Worm (Caenorhabditis elegans) whole organism, L2 larva: Measurements from ENCODE around the gene F16F9.4.

Source experiments
- C34F6.9 ChIP-seq: fragments of 150-350 bp; optimal IDR thresholded peaks from 2 replicates; lab custom pipeline; 2014; ENCODE audit warnings: missing biosample characterization, missing genetic modification characterization
- ZK546.5 ChIP-seq: sonication (generic microtip); optimal IDR thresholded peaks from 2 replicates; lab custom pipeline; 2017; ENCODE audit warnings: missing biosample characterization, missing genetic modification characterization
- alr-1 ChIP-seq: fragments of 150-350 bp; optimal IDR thresholded peaks from 2 replicates; lab custom pipeline; 2014; ENCODE audit warnings: missing biosample characterization, missing genetic modification characterization
- ama-1 ChIP-seq: fragments of 150-350 bp; optimal IDR thresholded peaks from 2 replicates; lab custom pipeline; 2018; ENCODE audit warnings: inconsistent platforms
- crh-2 ChIP-seq: sonication (generic microtip); optimal IDR thresholded peaks from 2 replicates; lab custom pipeline; 2017; ENCODE audit warnings: missing biosample characterization, missing genetic modification characterization
- egl-27 ChIP-seq: sonication (generic microtip); optimal IDR thresholded peaks from 3 replicates; lab custom pipeline; 2017; ENCODE audit warnings: missing biosample characterization, missing genetic modification reagents, missing genetic modification characterization
- elt-3 ChIP-seq: sonication (generic microtip); optimal IDR thresholded peaks from 2 replicates; lab custom pipeline; 2017; ENCODE audit warnings: missing biosample characterization, missing genetic modification characterization
- fos-1 ChIP-seq: fragments of 150-350 bp; optimal IDR thresholded peaks from 2 replicates; lab custom pipeline; 2014; ENCODE audit warnings: missing biosample characterization, missing genetic modification characterization
- gmeb-1 ChIP-seq: fragments of 150-350 bp; optimal IDR thresholded peaks from 2 replicates; lab custom pipeline; 2014; ENCODE audit warnings: missing biosample characterization, missing genetic modification characterization
- lin-39 ChIP-seq: fragments of 150-350 bp; optimal IDR thresholded peaks from 2 replicates; lab custom pipeline; 2014; ENCODE audit warnings: missing biosample characterization, missing genetic modification reagents, missing genetic modification characterization
- mab-5 ChIP-seq: fragments of 150-350 bp; optimal IDR thresholded peaks from 2 replicates; lab custom pipeline; 2014; ENCODE audit warnings: missing biosample characterization, missing genetic modification characterization
- mbf-1 ChIP-seq: sonication (generic microtip); optimal IDR thresholded peaks from 2 replicates; lab custom pipeline; 2017; ENCODE audit warnings: missing biosample characterization, missing genetic modification characterization
- mdl-1 ChIP-seq, 2 experiments: fragments of 150-350 bp in 1 of 2; sonication (generic microtip) in 1 of 2; optimal IDR thresholded peaks; 2 replicates each; lab custom pipeline; 2017; ENCODE audit warnings: missing biosample characterization in 2 of 2, missing genetic modification characterization in 2 of 2
- nhr-11 ChIP-seq: fragments of 150-350 bp; optimal IDR thresholded peaks from 2 replicates; lab custom pipeline; 2014; ENCODE audit warnings: missing biosample characterization, missing genetic modification characterization
- nhr-12 ChIP-seq: fragments of 150-350 bp; optimal IDR thresholded peaks from 2 replicates; lab custom pipeline; 2014; ENCODE audit warnings: missing biosample characterization, missing genetic modification characterization
- nhr-129 ChIP-seq: fragments of 150-350 bp; optimal IDR thresholded peaks from 2 replicates; lab custom pipeline; 2014; ENCODE audit warnings: missing biosample characterization, missing genetic modification characterization
- nhr-21 ChIP-seq: fragments of 150-350 bp; optimal IDR thresholded peaks from 2 replicates; lab custom pipeline; 2014; ENCODE audit warnings: missing biosample characterization, missing genetic modification characterization
- nhr-237 ChIP-seq: fragments of 150-350 bp; optimal IDR thresholded peaks from 2 replicates; lab custom pipeline; 2014; ENCODE audit warnings: missing biosample characterization, missing genetic modification characterization
- nhr-25 ChIP-seq: fragments of 150-350 bp; sonication (generic microtip); optimal IDR thresholded peaks from 3 replicates; lab custom pipeline; 2014; ENCODE audit warnings: missing biosample characterization, missing genetic modification characterization
- nhr-77 ChIP-seq: fragments of 150-350 bp; optimal IDR thresholded peaks from 2 replicates; lab custom pipeline; 2014; ENCODE audit warnings: missing biosample characterization, missing genetic modification characterization
- peb-1 ChIP-seq: fragments of 150-350 bp; optimal IDR thresholded peaks from 2 replicates; lab custom pipeline; 2014; ENCODE audit warnings: missing biosample characterization, missing genetic modification characterization
- skn-1 ChIP-seq: sonication (generic microtip); optimal IDR thresholded peaks from 2 replicates; lab custom pipeline; 2017; ENCODE audit warnings: missing biosample characterization, missing genetic modification characterization
- sma-3 ChIP-seq: sonication (generic microtip); optimal IDR thresholded peaks from 2 replicates; lab custom pipeline; 2016; ENCODE audit warnings: missing genetic modification reagents, missing genetic modification characterization, missing compliant biosample characterization
- sma-9 ChIP-seq, 2 experiments: fragments of 150-350 bp in 1 of 2; sonication (generic microtip) in 1 of 2; optimal IDR thresholded peaks; 2 replicates each; lab custom pipeline; 2014 to 2016; ENCODE audit warnings: missing genetic modification characterization in 2 of 2, mild to moderate bottlenecking in 1 of 2, missing biosample characterization in 1 of 2, missing compliant biosample characterization in 1 of 2, missing genetic modification reagents in 1 of 2, moderate library complexity in 1 of 2
- snpc-4 ChIP-seq: fragments of 150-350 bp; optimal IDR thresholded peaks from 2 replicates; lab custom pipeline; 2014; ENCODE audit warnings: missing biosample characterization, missing genetic modification characterization
- unc-55 ChIP-seq: fragments of 150-350 bp; sonication (generic microtip); optimal IDR thresholded peaks from 3 replicates; lab custom pipeline; 2014; ENCODE audit warnings: missing biosample characterization, missing genetic modification reagents, missing genetic modification characterization
- unc-62 ChIP-seq: fragments of 150-350 bp; optimal IDR thresholded peaks from 2 replicates; lab custom pipeline; 2014; ENCODE audit warnings: missing biosample characterization, missing genetic modification reagents, missing genetic modification characterization
- ztf-11 ChIP-seq: sonication (generic microtip); optimal IDR thresholded peaks from 2 replicates; lab custom pipeline; 2017; ENCODE audit warnings: missing biosample characterization, missing genetic modification characterization
- ztf-4 ChIP-seq: fragments of 150-350 bp; optimal IDR thresholded peaks from 2 replicates; lab custom pipeline; 2014; ENCODE audit warnings: missing biosample characterization, missing genetic modification characterization

F16F9.4 gene

DNA sequence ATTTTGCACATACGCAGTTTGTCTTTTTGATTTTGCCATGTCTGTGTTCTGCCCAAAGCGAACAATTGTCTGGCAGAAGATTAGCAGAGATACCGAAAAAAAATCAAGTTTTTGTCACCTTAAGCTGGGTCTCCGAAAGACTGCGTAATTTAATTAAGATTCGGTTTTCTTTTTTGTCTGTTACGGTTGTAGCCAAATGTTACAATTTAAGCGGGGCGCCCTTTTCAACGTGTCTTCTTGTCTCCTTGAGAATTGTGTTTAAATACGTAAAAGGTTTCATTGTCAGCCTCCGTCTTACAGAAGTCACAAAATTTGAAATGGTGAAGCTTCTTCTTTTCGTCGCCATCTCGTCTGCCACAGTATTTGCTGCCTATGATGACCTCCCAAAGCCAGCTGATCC is 36.6 kb upstream of the F16F9.4 start, which contains the start of gene grd-14:
grd-14 (plus strand) TSS at position 301 of the 400 bp plus-strand sequence.
- TF ChIP-seq nhr-237 (tag; lab: Kevin White, UChicago), result no peak
- TF ChIP-seq nhr-25 (tag; lab: Kevin White, UChicago), result peak; percentile 32

DNA sequence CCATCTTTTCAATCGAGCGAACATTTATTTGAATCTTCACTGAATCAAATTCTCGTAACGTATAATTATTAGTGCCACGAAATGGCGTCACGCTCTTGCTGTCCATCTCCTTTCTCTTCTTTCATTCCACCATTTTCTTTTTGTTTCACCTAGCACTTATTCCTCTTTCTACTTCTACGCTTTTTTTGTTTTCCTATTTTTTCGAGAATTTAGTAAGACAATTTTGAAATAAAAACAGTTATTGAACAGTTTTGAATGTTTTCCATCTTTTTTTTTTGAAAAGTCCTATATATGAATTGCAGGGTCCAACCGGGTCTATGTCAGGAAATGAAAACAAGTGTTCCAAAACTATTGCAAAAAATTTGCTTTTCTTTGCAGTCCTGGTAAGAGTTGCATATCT is 31.8 kb upstream of the F16F9.4 start, which contains the start of gene T01B10.5:
T01B10.5 (plus strand) TSS at position 301 of the 400 bp plus-strand sequence.
- no peak for TF ChIP-seq unc-62 (GFP tag; lab: Kevin White, UChicago)
- no peak for TF ChIP-seq nhr-129
- TF ChIP-seq snpc-4 (tag; lab: Kevin White, UChicago), result no peak
- TF ChIP-seq sma-9 (GFP tag; optimal IDR thresholded peaks at IDR 0.05; lab: Kevin White, UChicago), result no peak
- TF ChIP-seq sma-9 (tag; optimal IDR thresholded peaks at IDR 0.05; lab: Kevin White, UChicago), result no peak
- TF ChIP-seq sma-3 (GFP tag; lab: Kevin White, UChicago), result no peak
- no peak for TF ChIP-seq fos-1 (tag; lab: Kevin White, UChicago)
- TF ChIP-seq nhr-11 (tag; lab: Kevin White, UChicago), result no peak
- TF ChIP-seq nhr-77 (tag; lab: Kevin White, UChicago), result no peak
- no peak for TF ChIP-seq mdl-1 (tag; optimal IDR thresholded peaks at IDR 0.05; lab: Kevin White, UChicago)
- TF ChIP-seq, all 48 proteins: peak for 0

DNA sequence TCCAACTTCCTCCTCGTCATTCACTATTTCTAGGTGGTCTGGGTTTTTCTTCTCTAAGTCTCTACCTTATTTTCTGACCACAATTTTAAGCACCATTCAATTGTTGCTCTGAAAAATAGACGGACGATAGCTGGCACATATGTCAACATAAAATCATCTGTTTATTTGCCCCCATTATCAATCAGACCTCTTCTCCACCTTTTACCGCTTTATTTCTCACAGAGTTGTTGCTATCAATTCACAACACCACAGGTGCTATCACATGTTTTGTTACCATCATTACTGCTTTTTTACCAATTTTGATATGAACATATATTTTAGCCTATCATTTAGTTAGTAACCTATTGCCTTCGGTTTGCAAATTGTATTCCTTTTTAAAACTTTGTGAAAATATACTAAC is 29.6 kb upstream of the F16F9.4 start:
- TF ChIP-seq ztf-4 (tag; lab: Kevin White, UChicago), result no peak
- TF ChIP-seq gmeb-1 (tag; lab: Kevin White, UChicago), result no peak
- TF ChIP-seq ZK546.5 (tag; lab: Kevin White, UChicago), result no peak
- no peak for TF ChIP-seq mdl-1 (tag; optimal IDR thresholded peaks at IDR 0.05; lab: Kevin White, UChicago)
- TF ChIP-seq sma-9 (GFP tag; optimal IDR thresholded peaks at IDR 0.05; lab: Kevin White, UChicago), result no peak
- no peak for TF ChIP-seq sma-9 (tag; optimal IDR thresholded peaks at IDR 0.05; lab: Kevin White, UChicago)
- no peak for TF ChIP-seq alr-1 (tag; lab: Kevin White, UChicago)
- peak; percentile 14 for TF ChIP-seq crh-2 (tag; lab: Kevin White, UChicago)

DNA sequence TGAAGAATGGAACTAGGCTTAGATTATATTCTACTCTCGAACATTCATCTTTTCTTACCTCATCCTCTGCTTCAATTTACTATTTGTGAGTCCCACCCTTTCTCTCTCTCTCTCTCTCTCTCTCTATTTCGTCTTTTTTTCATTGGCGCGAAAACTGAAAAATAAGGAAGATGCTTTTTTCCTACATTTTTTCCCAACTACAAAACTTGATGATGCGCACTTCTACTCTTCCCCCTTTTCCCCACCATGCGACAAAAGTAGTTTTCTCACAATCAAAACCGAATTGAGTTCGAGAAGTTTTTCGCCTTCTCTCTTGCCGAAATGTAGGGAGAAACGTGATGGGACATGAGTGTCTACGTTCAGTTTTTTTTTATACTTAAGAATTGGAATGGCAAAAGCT is 26.7 kb upstream of the F16F9.4 start:
- TF ChIP-seq lin-39 (tag; lab: Kevin White, UChicago) (no peak), C34F6.9 (peak; percentile 13), unc-55 (GFP tag; lab: Kevin White, UChicago) (peak; percentile 65)
- TF ChIP-seq, all 48 proteins: peak for 2

DNA sequence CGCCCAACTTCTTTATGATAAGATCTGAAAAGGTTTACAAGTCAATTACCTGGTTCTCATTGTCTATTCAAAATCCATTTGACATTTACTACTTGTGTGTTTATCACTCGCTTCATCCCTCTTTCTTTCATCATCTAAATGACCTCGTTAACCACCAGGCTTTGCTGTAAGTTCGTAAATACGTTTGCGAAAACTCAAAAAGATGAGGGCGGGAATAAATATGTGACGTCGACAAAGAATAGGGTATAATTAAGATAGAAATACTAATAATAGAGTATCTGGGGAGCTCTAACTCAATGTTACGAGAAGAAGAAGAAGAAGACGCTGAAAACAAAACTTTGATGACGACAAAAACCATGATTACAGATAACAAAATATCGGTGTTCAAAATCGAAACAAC is 26.3 kb upstream of the F16F9.4 start:
- no peak for TF ChIP-seq ZK546.5 (tag; lab: Kevin White, UChicago)
- no peak for TF ChIP-seq ztf-11 (tag; lab: Kevin White, UChicago)
- no peak for TF ChIP-seq mbf-1 (tag; lab: Kevin White, UChicago)
- TF ChIP-seq sma-9 (GFP tag; optimal IDR thresholded peaks at IDR 0.05; lab: Kevin White, UChicago), result no peak
- no peak for TF ChIP-seq sma-9 (tag; optimal IDR thresholded peaks at IDR 0.05; lab: Kevin White, UChicago)
- TF ChIP-seq mab-5 (tag; lab: Kevin White, UChicago), result no peak
- no peak for TF ChIP-seq lin-39 (tag; lab: Kevin White, UChicago)
- TF ChIP-seq egl-27 (tag; lab: Kevin White, UChicago), result no peak
- no peak for TF ChIP-seq skn-1 (tag; lab: Kevin White, UChicago)
- TF ChIP-seq nhr-12, result no peak
- no peak for TF ChIP-seq crh-2 (tag; lab: Kevin White, UChicago)
- no peak for TF ChIP-seq peb-1 (tag; lab: Kevin White, UChicago)
- no peak for TF ChIP-seq nhr-25 (tag; lab: Kevin White, UChicago)
- no peak for TF ChIP-seq ama-1 (lab: Kevin White, UChicago)
- TF ChIP-seq, all 48 proteins: peak for 0

DNA sequence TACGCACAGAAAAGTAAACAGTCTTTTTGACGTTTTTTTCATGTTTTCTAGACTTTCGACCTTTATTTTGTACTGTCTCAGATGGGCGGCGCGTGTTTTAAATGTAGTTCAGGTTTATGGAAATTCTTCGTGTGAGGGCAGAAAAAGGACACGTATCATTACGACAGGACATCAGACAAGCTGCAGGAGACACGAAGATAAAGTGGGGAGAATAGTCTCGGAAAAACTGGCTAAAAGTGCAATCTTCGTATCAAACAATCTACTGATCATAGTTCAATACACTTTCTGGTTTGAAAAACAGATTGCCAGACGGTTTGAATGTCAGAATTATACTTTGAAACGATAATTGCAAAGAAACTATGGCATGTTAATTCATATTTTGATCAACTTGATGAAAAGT is 22.2 kb upstream of the F16F9.4 start:
- TF ChIP-seq gmeb-1 (tag; lab: Kevin White, UChicago) (no peak), ZK546.5 (tag; lab: Kevin White, UChicago) (no peak), ztf-4 (tag; lab: Kevin White, UChicago) (no peak), snpc-4 (tag; lab: Kevin White, UChicago) (no peak), unc-55 (GFP tag; lab: Kevin White, UChicago) (no peak), nhr-21 (tag; lab: Kevin White, UChicago) (peak; percentile 63), elt-3 (tag; lab: Kevin White, UChicago) (no peak)
